Worm (Caenorhabditis elegans) whole organism, L3 larva: ENCODE data around the gene pfkb-1.2.

ENCODE experiments used
- ceh-28 ChIP-seq: fragments of 150-350 bp; optimal IDR thresholded peaks from 2 replicates; lab custom pipeline; 2014; ENCODE audit warnings: missing biosample characterization, missing genetic modification reagents, missing genetic modification characterization
- daf-12 ChIP-seq: fragments of 150-350 bp; optimal IDR thresholded peaks from 2 replicates; lab custom pipeline; 2014; ENCODE audit warnings: missing biosample characterization, missing genetic modification reagents, missing genetic modification characterization
- fkh-10 ChIP-seq: sonication (generic microtip); optimal IDR thresholded peaks from 2 replicates; lab custom pipeline; 2017; ENCODE audit warnings: missing biosample characterization, missing genetic modification reagents, missing genetic modification characterization
- fkh-2 ChIP-seq: fragments of 150-350 bp; optimal IDR thresholded peaks from 2 replicates; lab custom pipeline; 2014; ENCODE audit warnings: missing biosample characterization, missing genetic modification reagents, missing genetic modification characterization
- nhr-11 ChIP-seq: fragments of 150-350 bp; optimal IDR thresholded peaks from 2 replicates; lab custom pipeline; 2014; ENCODE audit warnings: missing biosample characterization, missing genetic modification characterization
- skn-1 ChIP-seq: fragments of 150-350 bp; optimal IDR thresholded peaks from 2 replicates; lab custom pipeline; 2014; ENCODE audit warnings: missing biosample characterization, missing genetic modification characterization
- snpc-4 ChIP-seq: fragments of 150-350 bp; optimal IDR thresholded peaks from 2 replicates; lab custom pipeline; 2014; ENCODE audit warnings: missing biosample characterization, missing genetic modification characterization
- unc-62 ChIP-seq: fragments of 150-350 bp; sonication (generic microtip); optimal IDR thresholded peaks from 4 replicates; lab custom pipeline; 2014; ENCODE audit warnings: missing biosample characterization, missing genetic modification reagents, missing genetic modification characterization

ce11 chrIV:5895190-5895589, 46.5 kb upstream of the pfkb-1.2 start, which contains the start of gene nspb-6:
- TF ChIP-seq daf-12 (tag; lab: Kevin White, UChicago) (no peak), ceh-28 (tag; lab: Kevin White, UChicago) (no peak), snpc-4 (tag; lab: Kevin White, UChicago) (no peak), nhr-11 (tag; lab: Kevin White, UChicago) (no peak), fkh-10 (GFP tag; lab: Kevin White, UChicago) (no peak), fkh-2 (tag; lab: Kevin White, UChicago) (no peak), unc-62 (GFP tag; lab: Kevin White, UChicago) (no peak), skn-1 (tag; lab: Kevin White, UChicago) (no peak)
